Worm (Caenorhabditis elegans) whole organism, mixed stage, embryonic: Measurements from ENCODE around the gene gphr-2.

Source experiments
- bed-3 ChIP-seq: fragments of 200-800 bp; sonication (Bioruptor generic); optimal IDR thresholded peaks from 3 replicates; lab custom pipeline; 2018; ENCODE audit warnings: mild to moderate bottlenecking, missing genetic modification characterization, moderate library complexity, missing compliant biosample characterization
- blmp-1 ChIP-seq: fragments of 150-350 bp; optimal IDR thresholded peaks from 2 replicates; lab custom pipeline; 2014; ENCODE audit warnings: missing biosample characterization, missing genetic modification characterization
- ceh-39 ChIP-seq: fragments of 150-350 bp; optimal IDR thresholded peaks from 2 replicates; lab custom pipeline; 2014; ENCODE audit warnings: missing biosample characterization, missing genetic modification characterization
- ceh-43 ChIP-seq: fragments of 200-800 bp; sonication (Bioruptor generic); optimal IDR thresholded peaks from 2 replicates; lab custom pipeline; 2018; ENCODE audit warnings: mild to moderate bottlenecking, missing genetic modification characterization, moderate library complexity, missing compliant biosample characterization
- ceh-83 ChIP-seq: fragments of 200-800 bp; sonication (Bioruptor generic); optimal IDR thresholded peaks from 2 replicates; lab custom pipeline; 2018; ENCODE audit warnings: mild to moderate bottlenecking, missing genetic modification characterization, missing compliant biosample characterization
- ces-1 ChIP-seq: fragments of 150-350 bp; optimal IDR thresholded peaks from 2 replicates; lab custom pipeline; 2014; ENCODE audit warnings: missing biosample characterization, missing genetic modification reagents, missing genetic modification characterization
- cnd-1 ChIP-seq: fragments of 200-800 bp; sonication (Bioruptor generic); optimal IDR thresholded peaks from 2 replicates; lab custom pipeline; 2018; ENCODE audit warnings: mild to moderate bottlenecking, missing genetic modification characterization, missing compliant biosample characterization
- drap-1 ChIP-seq: fragments of 200-800 bp; sonication (Bioruptor generic); optimal IDR thresholded peaks from 3 replicates; lab custom pipeline; 2018; ENCODE audit warnings: mild to moderate bottlenecking, missing genetic modification characterization, missing compliant biosample characterization
- elt-1 ChIP-seq: sonication (generic microtip); optimal IDR thresholded peaks from 2 replicates; lab custom pipeline; 2017; ENCODE audit warnings: missing genetic modification characterization, mild to moderate bottlenecking, missing compliant biosample characterization, antibody characterized with exemption, moderate library complexity, borderline replicate concordance; ENCODE audit not compliant: insufficient read depth
- elt-3 ChIP-seq: fragments of 150-350 bp; optimal IDR thresholded peaks from 2 replicates; lab custom pipeline; 2014; ENCODE audit warnings: missing biosample characterization, missing genetic modification characterization
- flh-1 ChIP-seq: fragments of 200-800 bp; sonication (Bioruptor generic); optimal IDR thresholded peaks from 2 replicates; lab custom pipeline; 2018; ENCODE audit warnings: mild to moderate bottlenecking, missing genetic modification characterization, moderate library complexity, missing compliant biosample characterization
- ham-2 ChIP-seq: fragments of 200-800 bp; sonication (Bioruptor generic); optimal IDR thresholded peaks from 2 replicates; lab custom pipeline; 2018; ENCODE audit warnings: mild to moderate bottlenecking, missing genetic modification characterization, missing compliant biosample characterization
- hlh-1 ChIP-seq: fragments of 150-350 bp; optimal IDR thresholded peaks from 2 replicates; lab custom pipeline; 2014; ENCODE audit warnings: missing biosample characterization, missing genetic modification reagents, missing genetic modification characterization
- lin-13 ChIP-seq: fragments of 150-350 bp; optimal IDR thresholded peaks from 2 replicates; lab custom pipeline; 2014; ENCODE audit warnings: missing biosample characterization, missing genetic modification characterization
- lin-32 ChIP-seq: fragments of 200-800 bp; sonication (Bioruptor generic); optimal IDR thresholded peaks from 2 replicates; lab custom pipeline; 2018; ENCODE audit warnings: mild to moderate bottlenecking, missing genetic modification characterization, missing compliant biosample characterization
- lsy-2 ChIP-seq: fragments of 150-350 bp; optimal IDR thresholded peaks from 2 replicates; lab custom pipeline; 2014; ENCODE audit warnings: missing biosample characterization, missing genetic modification characterization
- mab-5 ChIP-seq: fragments of 150-350 bp; optimal IDR thresholded peaks from 2 replicates; lab custom pipeline; 2014; ENCODE audit warnings: missing biosample characterization, missing genetic modification characterization
- mep-1 ChIP-seq: fragments of 150-350 bp; optimal IDR thresholded peaks from 2 replicates; lab custom pipeline; 2017; ENCODE audit warnings: missing biosample characterization, missing genetic modification reagents, missing genetic modification characterization, inconsistent platforms
- mls-2 ChIP-seq: sonication (generic microtip); optimal IDR thresholded peaks from 2 replicates; lab custom pipeline; 2016; ENCODE audit warnings: mild to moderate bottlenecking, missing genetic modification characterization, moderate library complexity, missing compliant biosample characterization
- nhr-12 ChIP-seq: fragments of 150-350 bp; optimal IDR thresholded peaks from 2 replicates; lab custom pipeline; 2014; ENCODE audit warnings: missing biosample characterization, missing genetic modification characterization
- nhr-2 ChIP-seq: fragments of 150-350 bp; optimal IDR thresholded peaks from 2 replicates; lab custom pipeline; 2014; ENCODE audit warnings: missing biosample characterization, missing genetic modification characterization
- nhr-237 ChIP-seq: fragments of 150-350 bp; optimal IDR thresholded peaks from 2 replicates; lab custom pipeline; 2014; ENCODE audit warnings: missing biosample characterization, missing genetic modification characterization
- nhr-28 ChIP-seq: fragments of 150-350 bp; optimal IDR thresholded peaks from 2 replicates; lab custom pipeline; 2014; ENCODE audit warnings: missing biosample characterization, missing genetic modification characterization
- nhr-76 ChIP-seq: sonication (generic microtip); optimal IDR thresholded peaks from 2 replicates; lab custom pipeline; 2017; ENCODE audit warnings: missing biosample characterization, missing genetic modification characterization
- pha-4 ChIP-seq: fragments of 150-350 bp; optimal IDR thresholded peaks from 2 replicates; lab custom pipeline; 2018; ENCODE audit warnings: missing biosample characterization, missing genetic modification reagents, missing genetic modification characterization
- sem-2 ChIP-seq: fragments of 200-800 bp; sonication (Bioruptor generic); optimal IDR thresholded peaks from 2 replicates; lab custom pipeline; 2018; ENCODE audit warnings: mild to moderate bottlenecking, missing genetic modification characterization, missing compliant biosample characterization
- snpc-4 ChIP-seq: fragments of 150-350 bp; optimal IDR thresholded peaks from 2 replicates; lab custom pipeline; 2014; ENCODE audit warnings: missing biosample characterization, missing genetic modification characterization
- sptf-1 ChIP-seq: sonication (generic microtip); optimal IDR thresholded peaks from 2 replicates; lab custom pipeline; 2017; ENCODE audit warnings: mild to moderate bottlenecking, missing genetic modification characterization, moderate library complexity, missing compliant biosample characterization
- tbx-8 ChIP-seq: fragments of 200-800 bp; sonication (Bioruptor generic); optimal IDR thresholded peaks from 2 replicates; lab custom pipeline; 2018; ENCODE audit warnings: mild to moderate bottlenecking, missing genetic modification characterization, moderate library complexity, missing compliant biosample characterization
- unc-120 ChIP-seq: sonication (generic microtip); optimal IDR thresholded peaks from 2 replicates; lab custom pipeline; 2017; ENCODE audit warnings: missing genetic modification characterization, missing compliant biosample characterization; ENCODE audit not compliant: poor library complexity, severe bottlenecking
- unc-39 ChIP-seq: fragments of 150-350 bp; optimal IDR thresholded peaks from 2 replicates; lab custom pipeline; 2014; ENCODE audit warnings: missing biosample characterization, missing genetic modification characterization
- unc-62 ChIP-seq: fragments of 150-350 bp; optimal IDR thresholded peaks from 2 replicates; lab custom pipeline; 2014; ENCODE audit warnings: missing biosample characterization, missing genetic modification reagents, missing genetic modification characterization
- zip-8 ChIP-seq: fragments of 150-350 bp; optimal IDR thresholded peaks from 2 replicates; lab custom pipeline; 2014; ENCODE audit warnings: missing biosample characterization, missing genetic modification characterization
- ztf-11 ChIP-seq: fragments of 150-350 bp; optimal IDR thresholded peaks from 2 replicates; lab custom pipeline; 2014; ENCODE audit warnings: missing biosample characterization, missing genetic modification characterization

The gphr-2 gene

ce11 chrX:14292632-14293031, 14.9 kb downstream of the gphr-2 start:
- TF ChIP-seq lin-13 (tag; lab: Kevin White, UChicago) (no peak), elt-3 (tag; lab: Kevin White, UChicago) (no peak), blmp-1 (tag; lab: Kevin White, UChicago) (no peak), tbx-8 (GFP tag; lab: Kevin White, UChicago) (no peak), drap-1 (GFP tag; lab: Kevin White, UChicago) (no peak), unc-120 (tag; lab: Kevin White, UChicago) (peak; percentile 93), lsy-2 (peak; percentile 1), unc-62 (peak; percentile 49), bed-3 (no peak), hlh-1 (peak; percentile 18)

ce11 chrX:14289993-14290392, 17.6 kb downstream of the gphr-2 start:
- TF ChIP-seq nhr-12 (no peak), ces-1 (no peak), nhr-2 (tag; lab: Kevin White, UChicago) (no peak), pha-4 (tag; lab: Kevin White, UChicago) (no peak), sptf-1 (tag; lab: Kevin White, UChicago) (no peak), nhr-28 (tag; lab: Kevin White, UChicago) (no peak), mab-5 (tag; lab: Kevin White, UChicago) (no peak), ztf-11 (tag; lab: Kevin White, UChicago) (no peak), unc-39 (tag; lab: Kevin White, UChicago) (no peak), hlh-1 (no peak), zip-8 (tag; lab: Kevin White, UChicago) (no peak), lin-32 (no peak)

ce11 chrX:14287888-14288287, 19.7 kb downstream of the gphr-2 start:
- peak; percentile 85 for TF ChIP-seq unc-120 (tag; lab: Kevin White, UChicago)
- TF ChIP-seq drap-1 (GFP tag; lab: Kevin White, UChicago): peak; percentile 9
- no peak for TF ChIP-seq elt-1
- TF ChIP-seq pha-4 (tag; lab: Kevin White, UChicago): no peak
- TF ChIP-seq ceh-83: no peak
- no peak for TF ChIP-seq mls-2 (tag; lab: Kevin White, UChicago)
- peak; percentile 98 for TF ChIP-seq hlh-1
- TF ChIP-seq unc-62: peak; percentile 82

- TF ChIP-seq elt-1 (no peak), sptf-1 (tag; lab: Kevin White, UChicago) (no peak), unc-120 (tag; lab: Kevin White, UChicago) (no peak), tbx-8 (GFP tag; lab: Kevin White, UChicago) (no peak), mep-1 (no peak), drap-1 (GFP tag; lab: Kevin White, UChicago) (no peak), lsy-2 (no peak), nhr-28 (tag; lab: Kevin White, UChicago) (no peak), bed-3 (no peak), ceh-39 (tag; lab: Kevin White, UChicago) (no peak), nhr-237 (tag; lab: Kevin White, UChicago) (no peak), mls-2 (tag; lab: Kevin White, UChicago) (no peak), cnd-1 (tag; lab: Kevin White, UChicago) (no peak), zip-8 (tag; lab: Kevin White, UChicago) (no peak), nhr-2 (tag; lab: Kevin White, UChicago) (no peak), ceh-83 (no peak), ceh-43 (GFP tag; lab: Kevin White, UChicago) (no peak), lin-13 (tag; lab: Kevin White, UChicago) (no peak)
Observed at ce11 chrX:14281526-14281925, 26.0 kb downstream of the gphr-2 start, which contains the start of gene E02H4.2. Gene E02H4.2 (minus strand): TSS chrX:14281626.

- TF ChIP-seq sptf-1 (tag; lab: Kevin White, UChicago) (no peak), mab-5 (tag; lab: Kevin White, UChicago) (no peak), flh-1 (no peak), sem-2 (GFP tag; lab: Kevin White, UChicago) (no peak), unc-39 (tag; lab: Kevin White, UChicago) (no peak), cnd-1 (tag; lab: Kevin White, UChicago) (no peak), ceh-39 (tag; lab: Kevin White, UChicago) (no peak), lin-13 (tag; lab: Kevin White, UChicago) (no peak), tbx-8 (GFP tag; lab: Kevin White, UChicago) (no peak), drap-1 (GFP tag; lab: Kevin White, UChicago) (no peak), snpc-4 (tag; lab: Kevin White, UChicago) (no peak), nhr-2 (tag; lab: Kevin White, UChicago) (no peak), unc-62 (no peak), nhr-76 (tag; lab: Kevin White, UChicago) (no peak), ces-1 (no peak), ceh-83 (no peak), nhr-237 (tag; lab: Kevin White, UChicago) (no peak), ham-2 (GFP tag; lab: Kevin White, UChicago) (no peak), mep-1 (no peak)
Observed at ce11 chrX:14267781-14268180, 39.8 kb downstream of the gphr-2 start, which contains the start of gene del-1. Gene del-1 (plus strand): TSS chrX:14268081.
